Worm (Caenorhabditis elegans) whole organism, mixed stage, embryonic: ENCODE data around the gene F41H8.1.

Experiments used
- ceh-39 ChIP-seq: fragments of 150-350 bp; optimal IDR thresholded peaks from 2 replicates; lab custom pipeline; 2014; ENCODE audit warnings: missing biosample characterization, missing genetic modification characterization
- ces-1 ChIP-seq: fragments of 150-350 bp; optimal IDR thresholded peaks from 2 replicates; lab custom pipeline; 2014; ENCODE audit warnings: missing biosample characterization, missing genetic modification reagents, missing genetic modification characterization
- elt-1 ChIP-seq: sonication (generic microtip); optimal IDR thresholded peaks from 2 replicates; lab custom pipeline; 2017; ENCODE audit warnings: missing genetic modification characterization, mild to moderate bottlenecking, missing compliant biosample characterization, antibody characterized with exemption, moderate library complexity, borderline replicate concordance; ENCODE audit not compliant: insufficient read depth
- lsy-2 ChIP-seq: fragments of 150-350 bp; optimal IDR thresholded peaks from 2 replicates; lab custom pipeline; 2014; ENCODE audit warnings: missing biosample characterization, missing genetic modification characterization
- nhr-76 ChIP-seq: sonication (generic microtip); optimal IDR thresholded peaks from 2 replicates; lab custom pipeline; 2017; ENCODE audit warnings: missing biosample characterization, missing genetic modification characterization
- pha-4 ChIP-seq: fragments of 150-350 bp; optimal IDR thresholded peaks from 2 replicates; lab custom pipeline; 2018; ENCODE audit warnings: missing biosample characterization, missing genetic modification reagents, missing genetic modification characterization
- snpc-4 ChIP-seq: fragments of 150-350 bp; optimal IDR thresholded peaks from 2 replicates; lab custom pipeline; 2014; ENCODE audit warnings: missing biosample characterization, missing genetic modification characterization
- sptf-1 ChIP-seq: sonication (generic microtip); optimal IDR thresholded peaks from 2 replicates; lab custom pipeline; 2017; ENCODE audit warnings: mild to moderate bottlenecking, missing genetic modification characterization, moderate library complexity, missing compliant biosample characterization
- unc-39 ChIP-seq: fragments of 150-350 bp; optimal IDR thresholded peaks from 2 replicates; lab custom pipeline; 2014; ENCODE audit warnings: missing biosample characterization, missing genetic modification characterization
- unc-62 ChIP-seq: fragments of 150-350 bp; optimal IDR thresholded peaks from 2 replicates; lab custom pipeline; 2014; ENCODE audit warnings: missing biosample characterization, missing genetic modification reagents, missing genetic modification characterization
- ztf-11 ChIP-seq: fragments of 150-350 bp; optimal IDR thresholded peaks from 2 replicates; lab custom pipeline; 2014; ENCODE audit warnings: missing biosample characterization, missing genetic modification characterization

DNA sequence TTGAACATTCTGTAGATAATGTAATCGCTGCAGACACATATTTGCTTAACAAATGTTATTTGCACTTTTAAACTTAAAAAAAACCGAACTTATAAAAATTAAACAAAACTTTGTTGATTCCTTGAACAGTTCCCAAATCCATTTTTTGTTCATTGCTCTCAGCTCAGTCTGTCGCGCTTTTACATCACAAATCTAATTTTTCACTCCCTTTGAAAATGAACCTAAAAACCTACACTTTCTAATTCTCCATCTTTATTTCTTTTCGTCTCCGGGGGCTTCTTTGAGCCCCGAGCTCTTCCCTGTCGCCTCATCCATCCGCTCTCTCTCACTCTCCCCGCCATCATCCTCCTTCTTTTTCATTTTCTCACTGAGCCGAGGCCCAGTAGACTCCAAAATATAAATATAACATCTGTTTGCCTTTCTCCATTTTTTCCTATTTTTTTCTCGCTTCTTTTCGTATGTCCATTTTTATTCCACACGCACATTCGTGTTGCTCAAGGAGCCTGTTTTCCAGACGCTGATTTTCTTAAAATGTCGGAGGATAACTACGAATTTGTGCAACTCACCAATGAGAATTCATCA lies 23.1 kb upstream of the F41H8.1 start, which contains the start of gene R13D11.4:
- TF ChIP-seq unc-62 (GFP tag; lab: Kevin White, UChicago) (no peak), lsy-2 (tag; lab: Kevin White, UChicago) (no peak), nhr-76 (tag; lab: Kevin White, UChicago) (no peak), unc-39 (tag; lab: Kevin White, UChicago) (no peak), ceh-39 (tag; lab: Kevin White, UChicago) (no peak), pha-4 (tag; lab: Kevin White, UChicago) (no peak), snpc-4 (tag; lab: Kevin White, UChicago) (no peak), ces-1 (GFP tag; lab: Kevin White, UChicago) (peak; percentile 67), sptf-1 (no peak), elt-1 (tag; lab: Kevin White, UChicago) (no peak), ztf-11 (tag; lab: Kevin White, UChicago) (no peak)
